Fruit fly (Drosophila melanogaster) S2 (cell line): ENCODE measurements around the gene CG10638.

Source experiments
- CG8478 ChIP-seq: fragments of >200 bp; optimal IDR thresholded peaks from 2 replicates; lab custom pipeline; 2018
- CTCF ChIP-seq, 2 experiments: fragments of >200 bp; optimal IDR thresholded peaks; 2 replicates each; lab custom pipeline; 2018

DNA sequence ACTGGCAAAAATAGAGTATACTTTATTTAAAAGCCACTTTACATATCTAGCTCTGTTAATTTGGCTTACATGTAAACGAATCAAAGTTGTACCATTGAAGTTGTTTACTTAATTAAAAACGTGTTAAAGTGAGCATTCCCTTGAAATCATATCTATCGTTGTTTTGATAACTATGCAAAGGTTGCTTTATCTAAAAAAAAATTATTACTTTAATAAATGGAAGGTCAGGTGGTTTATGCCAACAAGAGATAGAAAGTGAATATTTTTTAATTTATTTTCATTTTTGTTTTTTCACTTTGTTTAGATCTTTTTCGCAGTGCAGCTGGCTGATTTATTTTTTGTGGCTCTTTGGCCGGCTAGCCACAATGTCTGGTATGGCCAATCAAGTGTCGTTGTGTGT lies 18.2 kb downstream of the CG10638 start:
- TF ChIP-seq CG8478 (lab: Kevin White, UChicago) (no peak), CTCF (optimal IDR thresholded peaks at IDR 0.05; lab: Kevin White, UChicago) (no peak)
